Worm (Caenorhabditis elegans) whole organism, L1 larva: ENCODE measurements around the gene pqn-80.

ENCODE experiments used
- C34B4.2 ChIP-seq: sonication (generic microtip); optimal IDR thresholded peaks from 2 replicates; lab custom pipeline; 2017; ENCODE audit warnings: mild to moderate bottlenecking, missing genetic modification characterization, missing compliant biosample characterization
- Y116A8C.19 ChIP-seq: sonication (generic microtip); optimal IDR thresholded peaks from 2 replicates; lab custom pipeline; 2016; ENCODE audit warnings: missing compliant biosample characterization, missing genetic modification characterization, borderline replicate concordance
- aha-1 ChIP-seq: fragments of 150-350 bp; optimal IDR thresholded peaks from 2 replicates; lab custom pipeline; 2014; ENCODE audit warnings: missing biosample characterization, missing genetic modification characterization
- alr-1 ChIP-seq: fragments of 200-800 bp; sonication (Bioruptor generic); optimal IDR thresholded peaks from 2 replicates; lab custom pipeline; 2018; ENCODE audit warnings: borderline replicate concordance, mild to moderate bottlenecking, missing genetic modification characterization, missing compliant biosample characterization
- aly-2 ChIP-seq: fragments of 150-350 bp; optimal IDR thresholded peaks from 2 replicates; lab custom pipeline; 2014; ENCODE audit warnings: missing biosample characterization, missing genetic modification characterization
- blmp-1 ChIP-seq: fragments of 150-350 bp; optimal IDR thresholded peaks from 2 replicates; lab custom pipeline; 2014; ENCODE audit warnings: missing biosample characterization, missing genetic modification characterization
- ceh-63 ChIP-seq: fragments of 200-800 bp; sonication (Bioruptor generic); optimal IDR thresholded peaks from 2 replicates; lab custom pipeline; 2018; ENCODE audit warnings: mild to moderate bottlenecking, missing genetic modification characterization, missing compliant biosample characterization
- ceh-82 ChIP-seq, 3 experiments: fragments of 150-350 bp in 1 of 3; sonication (generic microtip) in 2 of 3; optimal IDR thresholded peaks; 2 replicates each; lab custom pipeline; 2014 to 2017; ENCODE audit warnings: missing biosample characterization in 3 of 3, missing genetic modification characterization in 3 of 3
- ceh-88 ChIP-seq: fragments of 200-800 bp; sonication (Bioruptor generic); IDR thresholded peaks from 2 replicates; pipeline ENCODE4 v1.3.6; 2022; ENCODE audit warnings: missing genetic modification characterization, missing compliant biosample characterization
- ces-1 ChIP-seq: fragments of 150-350 bp; optimal IDR thresholded peaks from 2 replicates; lab custom pipeline; 2014; ENCODE audit warnings: missing biosample characterization, missing genetic modification reagents, missing genetic modification characterization
- dpl-1 ChIP-seq, 3 experiments: fragments of 150-350 bp in 2 of 3; sonication (generic microtip) in 1 of 3; optimal IDR thresholded peaks; 2 replicates each; lab custom pipeline; 2014 to 2017; ENCODE audit warnings: missing biosample characterization in 3 of 3, missing genetic modification characterization in 3 of 3, missing genetic modification reagents in 3 of 3
- dsc-1 ChIP-seq: sonication (generic microtip); optimal IDR thresholded peaks from 2 replicates; lab custom pipeline; 2016; ENCODE audit warnings: mild to moderate bottlenecking, missing genetic modification characterization, missing compliant biosample characterization
- ets-5 ChIP-seq: fragments of 200-800 bp; sonication (Bioruptor generic); IDR thresholded peaks from 2 replicates; pipeline ENCODE4 v1.3.6; 2022; ENCODE audit warnings: missing genetic modification characterization, missing compliant biosample characterization
- fkh-4 ChIP-seq: sonication (generic microtip); optimal IDR thresholded peaks from 2 replicates; lab custom pipeline; 2016; ENCODE audit warnings: missing compliant biosample characterization, missing genetic modification characterization, borderline replicate concordance
- fkh-8 ChIP-seq: sonication (generic microtip); optimal IDR thresholded peaks from 2 replicates; lab custom pipeline; 2016; ENCODE audit warnings: mild to moderate bottlenecking, missing genetic modification characterization, missing compliant biosample characterization
- hlh-17 ChIP-seq: fragments of 200-800 bp; sonication (Bioruptor generic); optimal IDR thresholded peaks from 2 replicates; lab custom pipeline; 2018; ENCODE audit warnings: missing genetic modification characterization, mild to moderate bottlenecking, missing compliant biosample characterization, moderate library complexity, borderline replicate concordance
- hlh-4 ChIP-seq: sonication (generic microtip); optimal IDR thresholded peaks from 2 replicates; lab custom pipeline; 2016; ENCODE audit warnings: mild to moderate bottlenecking, missing genetic modification characterization, missing compliant biosample characterization
- jun-1 ChIP-seq: fragments of 150-350 bp; optimal IDR thresholded peaks from 2 replicates; lab custom pipeline; 2014; ENCODE audit warnings: missing biosample characterization, missing genetic modification reagents, missing genetic modification characterization
- lin-14 ChIP-seq: fragments of 200-800 bp; sonication (Bioruptor generic); optimal IDR thresholded peaks from 2 replicates; lab custom pipeline; 2018; ENCODE audit warnings: mild to moderate bottlenecking, missing genetic modification characterization, moderate library complexity, missing compliant biosample characterization
- lir-3 ChIP-seq: sonication (generic microtip); optimal IDR thresholded peaks from 2 replicates; lab custom pipeline; 2016; ENCODE audit warnings: mild to moderate bottlenecking, missing genetic modification characterization, moderate library complexity, missing compliant biosample characterization; ENCODE audit not compliant: poor library complexity
- mab-9 ChIP-seq: fragments of 200-800 bp; sonication (Bioruptor generic); IDR thresholded peaks from 2 replicates; pipeline ENCODE4 v1.3.6; 2022; ENCODE audit warnings: missing genetic modification reagents, missing genetic modification characterization, missing compliant biosample characterization
- nhr-71 ChIP-seq: sonication (generic microtip); optimal IDR thresholded peaks from 2 replicates; lab custom pipeline; 2016; ENCODE audit warnings: mild to moderate bottlenecking, missing genetic modification characterization, moderate library complexity, missing compliant biosample characterization
- nhr-77 ChIP-seq: fragments of 150-350 bp; optimal IDR thresholded peaks from 2 replicates; lab custom pipeline; 2014; ENCODE audit warnings: missing biosample characterization, missing genetic modification characterization
- nhr-84 ChIP-seq: sonication (generic microtip); optimal IDR thresholded peaks from 2 replicates; lab custom pipeline; 2017; ENCODE audit warnings: missing biosample characterization, missing genetic modification characterization
- nhr-85 ChIP-seq: sonication (generic microtip); peaks from one replicate; lab custom pipeline; 2016; ENCODE audit warnings: missing genetic modification characterization, inconsistent platforms, missing compliant biosample characterization
- nhr-90 ChIP-seq: sonication (generic microtip); optimal IDR thresholded peaks from 2 replicates; lab custom pipeline; 2016; ENCODE audit warnings: mild to moderate bottlenecking, missing genetic modification characterization, missing compliant biosample characterization; ENCODE audit not compliant: poor library complexity
- pag-3 ChIP-seq: sonication (generic microtip); optimal IDR thresholded peaks from 2 replicates; lab custom pipeline; 2017; ENCODE audit warnings: missing genetic modification characterization, mild to moderate bottlenecking, missing compliant biosample characterization, antibody characterized with exemption, borderline replicate concordance; ENCODE audit not compliant: insufficient read depth
- pax-3 ChIP-seq: fragments of 200-800 bp; sonication (Bioruptor generic); optimal IDR thresholded peaks from 2 replicates; lab custom pipeline; 2018; ENCODE audit warnings: mild to moderate bottlenecking, missing genetic modification characterization, moderate library complexity, missing compliant biosample characterization
- pqm-1 ChIP-seq: sonication (generic microtip); optimal IDR thresholded peaks from 3 replicates; lab custom pipeline; 2017; ENCODE audit warnings: missing biosample characterization, missing genetic modification characterization
- rnt-1 ChIP-seq: sonication (generic microtip); optimal IDR thresholded peaks from 2 replicates; lab custom pipeline; 2016; ENCODE audit warnings: mild to moderate bottlenecking, missing genetic modification characterization, moderate library complexity, missing compliant biosample characterization
- skn-1 ChIP-seq: fragments of 150-350 bp; optimal IDR thresholded peaks from 2 replicates; lab custom pipeline; 2014; ENCODE audit warnings: missing biosample characterization, missing genetic modification characterization
- snpc-4 ChIP-seq: fragments of 150-350 bp; optimal IDR thresholded peaks from 2 replicates; lab custom pipeline; 2014; ENCODE audit warnings: missing biosample characterization, missing genetic modification characterization
- sox-4 ChIP-seq: sonication (generic microtip); optimal IDR thresholded peaks from 2 replicates; lab custom pipeline; 2016; ENCODE audit warnings: missing genetic modification characterization, missing compliant biosample characterization
- swsn-7 ChIP-seq: sonication (generic microtip); optimal IDR thresholded peaks from 2 replicates; lab custom pipeline; 2016; ENCODE audit warnings: missing genetic modification characterization, missing compliant biosample characterization
- tlp-1 ChIP-seq: fragments of 150-350 bp; optimal IDR thresholded peaks from 2 replicates; lab custom pipeline; 2014; ENCODE audit warnings: missing biosample characterization, missing genetic modification characterization
- unc-30 ChIP-seq: sonication (generic microtip); optimal IDR thresholded peaks from 2 replicates; lab custom pipeline; 2017; ENCODE audit warnings: missing biosample characterization, missing genetic modification characterization
- unc-86 ChIP-seq: sonication (generic microtip); optimal IDR thresholded peaks from 2 replicates; lab custom pipeline; 2016; ENCODE audit warnings: missing genetic modification characterization, missing compliant biosample characterization
- xbp-1 ChIP-seq: sonication (generic microtip); optimal IDR thresholded peaks from 2 replicates; lab custom pipeline; 2016; ENCODE audit warnings: missing genetic modification characterization, missing compliant biosample characterization
- zag-1 ChIP-seq: fragments of 150-350 bp; optimal IDR thresholded peaks from 2 replicates; lab custom pipeline; 2014; ENCODE audit warnings: missing biosample characterization, missing genetic modification characterization
- zip-4 ChIP-seq: fragments of 200-800 bp; sonication (Bioruptor generic); optimal IDR thresholded peaks from 2 replicates; lab custom pipeline; 2018; ENCODE audit warnings: mild to moderate bottlenecking, missing genetic modification characterization, moderate library complexity, missing compliant biosample characterization
- ztf-11 ChIP-seq, 2 experiments: sonication (generic microtip); optimal IDR thresholded peaks; 2 replicates each; lab custom pipeline; 2016 to 2017; ENCODE audit warnings: missing genetic modification characterization in 2 of 2, missing biosample characterization in 1 of 2, missing compliant biosample characterization in 1 of 2

The pqn-80 gene

DNA sequence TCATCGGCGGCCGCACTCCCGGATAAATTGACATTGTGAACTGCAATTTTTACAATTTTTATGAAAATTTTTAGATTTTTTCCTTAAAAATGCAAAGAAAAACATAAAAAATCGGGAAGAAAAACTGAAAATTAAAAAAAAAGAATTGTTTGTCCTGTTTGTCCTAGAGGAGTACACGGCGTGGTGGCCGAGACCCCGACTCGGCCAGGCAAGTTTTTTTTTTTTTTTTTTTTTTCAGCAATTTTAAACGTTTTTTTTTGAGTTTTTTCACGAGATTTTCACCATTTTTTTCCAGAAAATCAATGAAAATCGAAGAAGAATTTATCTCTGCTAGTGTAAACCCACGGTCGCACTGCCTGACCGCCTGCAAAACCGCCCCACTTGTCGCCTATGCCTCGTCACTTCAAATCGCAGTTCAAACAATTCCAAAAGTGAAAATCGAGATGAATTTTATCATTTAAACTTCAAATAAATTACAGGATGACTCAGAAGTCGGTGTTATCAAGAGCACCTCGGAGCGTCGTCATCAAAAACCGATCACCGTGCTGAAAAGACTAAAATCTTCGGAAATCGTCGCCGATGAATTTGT, 47.1 kb downstream of the pqn-80 start, which contains the start of the genes taf-7.2 and elpc-2 (continued):
- no peak for TF ChIP-seq zip-4 (GFP tag; lab: Kevin White, UChicago)
- no peak for TF ChIP-seq swsn-7 (tag; lab: Kevin White, UChicago)
- TF ChIP-seq ces-1 (GFP tag; lab: Kevin White, UChicago), result no peak
- TF ChIP-seq skn-1 (tag; lab: Kevin White, UChicago), result no peak
- TF ChIP-seq xbp-1 (tag; lab: Kevin White, UChicago), result peak; percentile 63
- TF ChIP-seq ets-5, result no peak
- no peak for TF ChIP-seq hlh-4 (tag; lab: Kevin White, UChicago)
- no peak for TF ChIP-seq aly-2
- no peak for TF ChIP-seq mab-9 (GFP tag; lab: Robert Waterston, UW)
- no peak for TF ChIP-seq lir-3 (tag; lab: Kevin White, UChicago)
- TF ChIP-seq aha-1 (tag; lab: Kevin White, UChicago), result no peak
- peak; percentile 94 for TF ChIP-seq nhr-85 (tag; lab: Kevin White, UChicago)
- TF ChIP-seq jun-1, result no peak
- TF ChIP-seq alr-1, result no peak
- TF ChIP-seq rnt-1, result no peak
- no peak for TF ChIP-seq ceh-88 (GFP tag; lab: Robert Waterston, UW)
- no peak for TF ChIP-seq C34B4.2 (tag; lab: Kevin White, UChicago)
- peak; percentile 43 for TF ChIP-seq unc-86 (tag; lab: Kevin White, UChicago)
- TF ChIP-seq nhr-71, result no peak
- TF ChIP-seq ceh-82 (tag; optimal IDR thresholded peaks at IDR 0.05; lab: Kevin White, UChicago), result peak in 2 of 3 experiments; percentile 21 to 42
- TF ChIP-seq zag-1 (tag; lab: Kevin White, UChicago), result no peak
- TF ChIP-seq dpl-1 (GFP tag; optimal IDR thresholded peaks at IDR 0.05; lab: Kevin White, UChicago), result peak; percentile 16 to 48 (median 27)
- TF ChIP-seq unc-30, result no peak
- TF ChIP-seq nhr-84 (tag; lab: Kevin White, UChicago), result no peak
- TF ChIP-seq snpc-4 (tag; lab: Kevin White, UChicago), result no peak
- TF ChIP-seq fkh-4 (tag; lab: Kevin White, UChicago), result peak; percentile 93
- peak; percentile 83 for TF ChIP-seq nhr-90 (tag; lab: Kevin White, UChicago)
- TF ChIP-seq sox-4 (tag; lab: Kevin White, UChicago), result peak; percentile 76
- peak; percentile 68 for TF ChIP-seq dsc-1 (tag; lab: Kevin White, UChicago)
- TF ChIP-seq pqm-1, result no peak
- TF ChIP-seq blmp-1 (tag; lab: Kevin White, UChicago), result no peak
- TF ChIP-seq fkh-8 (tag; lab: Kevin White, UChicago), result peak; percentile 13
- TF ChIP-seq pax-3 (tag; lab: Kevin White, UChicago), result peak; percentile 32
- TF ChIP-seq lin-14 (GFP tag; lab: Kevin White, UChicago), result no peak
- no peak for TF ChIP-seq ceh-63 (GFP tag; lab: Kevin White, UChicago)
- peak; percentile 23 for TF ChIP-seq Y116A8C.19 (tag; lab: Kevin White, UChicago)
- TF ChIP-seq ztf-11 (tag; optimal IDR thresholded peaks at IDR 0.05; lab: Kevin White, UChicago), result peak in 1 of 2 experiments; percentile 87
- no peak for TF ChIP-seq nhr-77 (tag; lab: Kevin White, UChicago)
- no peak for TF ChIP-seq pag-3 (tag; lab: Kevin White, UChicago)
- TF ChIP-seq tlp-1 (tag; lab: Kevin White, UChicago), result no peak
- no peak for TF ChIP-seq hlh-17 (GFP tag; lab: Kevin White, UChicago)

DNA sequence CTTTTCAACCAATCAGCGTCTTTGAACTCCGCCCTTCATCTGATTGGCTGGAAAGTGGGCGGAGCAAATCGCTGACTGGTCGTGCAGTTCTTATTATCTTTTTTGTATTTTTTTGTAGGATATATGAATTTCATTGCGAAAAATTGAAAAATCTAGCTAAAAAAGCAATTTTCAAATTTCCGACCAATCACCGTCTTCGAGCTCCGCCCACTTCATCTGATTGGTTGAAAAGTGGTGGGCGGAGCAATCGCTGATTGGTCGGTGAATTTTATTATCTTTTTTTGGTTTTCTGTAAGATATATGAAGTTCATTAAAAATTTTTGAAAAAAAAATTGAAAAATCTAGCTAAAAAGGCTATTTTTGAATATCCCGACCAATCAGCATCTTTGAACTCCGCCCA, 53.9 kb downstream of the pqn-80 start:
- no peak for TF ChIP-seq hlh-4 (tag; lab: Kevin White, UChicago)
